Fruit fly (Drosophila melanogaster) whole organism: Measurements from ENCODE around the gene CG32365.

Experiments
- CG8478 ChIP-seq: fragments of >200 bp; optimal IDR thresholded peaks from 2 replicates; lab custom pipeline; 2018; ENCODE audit warnings: inconsistent platforms
- Dll ChIP-seq: fragments of >200 bp; optimal IDR thresholded peaks from 2 replicates; lab custom pipeline; 2017
- EcR ChIP-seq, 2 experiments: fragments of >200 bp; optimal IDR thresholded peaks; 2 replicates each; lab custom pipeline; 2017; ENCODE audit warnings: missing biosample characterization in 2 of 2, missing genetic modification characterization in 2 of 2, missing genetic modification reagents in 2 of 2
- pan ChIP-seq: fragments of >200 bp; optimal IDR thresholded peaks from 2 replicates; lab custom pipeline; 2017
- psq ChIP-seq: fragments of >200 bp; optimal IDR thresholded peaks from 2 replicates; lab custom pipeline; 2017
- usp ChIP-seq: fragments of >200 bp; optimal IDR thresholded peaks from 2 replicates; lab custom pipeline; 2017; ENCODE audit warnings: missing biosample characterization, missing genetic modification characterization, mixed read lengths

- TF ChIP-seq psq (no peak), pan (lab: Kevin White, UChicago) (no peak), usp (GFP tag; lab: Kevin White, UChicago) (no peak), CG8478 (no peak), Dll (lab: Kevin White, UChicago) (no peak), EcR (GFP tag; optimal IDR thresholded peaks at IDR 0.05; lab: Kevin White, UChicago) (no peak)
Measured at dm6 chr3L:7868581-7869236, at the start of gene CG32365.
